Fruit fly (Drosophila melanogaster) whole organism, embryonic: ENCODE data around the gene CG32302.

Experiments used
- ATbp ChIP-seq: fragments of 200-800 bp; sonication (Bioruptor generic); optimal IDR thresholded peaks from 2 replicates; lab custom pipeline; 2017; ENCODE audit warnings: missing biosample characterization, mild to moderate bottlenecking, missing genetic modification characterization, missing genetic modification reagents
- Adf1 ChIP-seq: fragments of 200-800 bp; sonication (Bioruptor generic); IDR thresholded peaks from 2 replicates; pipeline ENCODE4 v1.3.6; 2022; ENCODE audit warnings: missing biosample characterization, missing genetic modification characterization
- Atf6 ChIP-seq: fragments of 200-800 bp; sonication (Bioruptor generic); IDR thresholded peaks from 2 replicates; pipeline ENCODE4 v1.3.6; 2022; ENCODE audit warnings: missing biosample characterization, missing genetic modification characterization
- Bgb ChIP-seq: fragments of 200-800 bp; sonication (Bioruptor generic); IDR thresholded peaks from 2 replicates; pipeline ENCODE4 v1.3.6; 2022; ENCODE audit warnings: missing biosample characterization, missing genetic modification characterization; ENCODE audit not compliant: partially characterized antibody
- CG11093 ChIP-seq: fragments of 200-800 bp; sonication (Bioruptor generic); IDR thresholded peaks from 3 replicates; pipeline ENCODE4 v1.3.6; 2022; ENCODE audit warnings: missing biosample characterization, missing genetic modification characterization
- CG12071 ChIP-seq: fragments of 200-800 bp; sonication (Bioruptor generic); optimal IDR thresholded peaks from 3 replicates; lab custom pipeline; 2018; ENCODE audit warnings: missing biosample characterization, mild to moderate bottlenecking, missing genetic modification characterization
- CG12391 ChIP-seq: fragments of 200-800 bp; sonication (Bioruptor generic); optimal IDR thresholded peaks from 3 replicates; lab custom pipeline; 2018; ENCODE audit warnings: missing biosample characterization, mild to moderate bottlenecking, missing genetic modification characterization, moderate library complexity
- CG13123 ChIP-seq: fragments of 200-800 bp; sonication (Bioruptor generic); optimal IDR thresholded peaks from 2 replicates; lab custom pipeline; 2016; ENCODE audit warnings: missing biosample characterization, missing genetic modification characterization
- CG15269 ChIP-seq: fragments of 200-800 bp; sonication (Bioruptor generic); optimal IDR thresholded peaks from 2 replicates; lab custom pipeline; 2018; ENCODE audit warnings: missing biosample characterization, mild to moderate bottlenecking, missing genetic modification characterization, moderate library complexity
- CG1603 ChIP-seq: fragments of 200-800 bp; sonication (Bioruptor generic); optimal IDR thresholded peaks from 2 replicates; lab custom pipeline; 2019; ENCODE audit warnings: missing biosample characterization, mild to moderate bottlenecking, missing genetic modification characterization, moderate library complexity
- CG17186 ChIP-seq: fragments of 200-800 bp; sonication (Bioruptor generic); optimal IDR thresholded peaks from 3 replicates; lab custom pipeline; 2017; ENCODE audit warnings: missing biosample characterization, missing genetic modification reagents, missing genetic modification characterization
- CG1832 ChIP-seq: fragments of 200-800 bp; sonication (Bioruptor generic); optimal IDR thresholded peaks from 2 replicates; lab custom pipeline; 2017; ENCODE audit warnings: missing biosample characterization, mild to moderate bottlenecking, missing genetic modification characterization, inconsistent platforms
- CG2120 ChIP-seq: fragments of 200-800 bp; sonication (Bioruptor generic); optimal IDR thresholded peaks from 3 replicates; lab custom pipeline; 2016; ENCODE audit warnings: missing biosample characterization, missing genetic modification characterization
- CG34376 ChIP-seq: fragments of 200-800 bp; sonication (Bioruptor generic); optimal IDR thresholded peaks from 2 replicates; lab custom pipeline; 2018; ENCODE audit warnings: missing biosample characterization, mild to moderate bottlenecking, missing genetic modification characterization
- CG5180 ChIP-seq: fragments of 200-800 bp; sonication (Bioruptor generic); optimal IDR thresholded peaks from 3 replicates; lab custom pipeline; 2017; ENCODE audit warnings: missing biosample characterization, missing genetic modification characterization, mild to moderate bottlenecking, moderate library complexity, missing genetic modification reagents
- CG6689 ChIP-seq: fragments of 200-800 bp; sonication (Bioruptor generic); IDR thresholded peaks from 2 replicates; pipeline ENCODE4 v1.3.6; 2022; ENCODE audit warnings: missing biosample characterization, missing genetic modification characterization
- CG6765 ChIP-seq: fragments of 200-800 bp; sonication (Bioruptor generic); optimal IDR thresholded peaks from 3 replicates; lab custom pipeline; 2017; ENCODE audit warnings: missing biosample characterization, mild to moderate bottlenecking, missing genetic modification characterization
- CG6813 ChIP-seq: fragments of 200-800 bp; sonication (Bioruptor generic); optimal IDR thresholded peaks from 2 replicates; lab custom pipeline; 2017; ENCODE audit warnings: missing biosample characterization, missing genetic modification characterization, mild to moderate bottlenecking, moderate library complexity, missing genetic modification reagents
- CG7372 ChIP-seq: fragments of 200-800 bp; sonication (Bioruptor generic); IDR thresholded peaks from 2 replicates; pipeline ENCODE4 v1.3.6; 2022; ENCODE audit warnings: missing biosample characterization, missing genetic modification characterization
- CG7987 ChIP-seq: fragments of 200-800 bp; sonication (Bioruptor generic); optimal IDR thresholded peaks from 2 replicates; lab custom pipeline; 2018; ENCODE audit warnings: missing biosample characterization, mild to moderate bottlenecking, missing genetic modification characterization, moderate library complexity
- CG8388 ChIP-seq: fragments of 200-800 bp; sonication (Bioruptor generic); optimal IDR thresholded peaks from 2 replicates; lab custom pipeline; 2019; ENCODE audit warnings: missing biosample characterization, mild to moderate bottlenecking, missing genetic modification characterization, moderate library complexity
- CG8765 ChIP-seq: fragments of 200-800 bp; sonication (Bioruptor generic); IDR thresholded peaks from 2 replicates; pipeline ENCODE4 v1.3.6; 2022; ENCODE audit warnings: missing biosample characterization, missing genetic modification characterization
- CrebB ChIP-seq: fragments of 200-800 bp; sonication (Bioruptor generic); optimal IDR thresholded peaks from 3 replicates; lab custom pipeline; 2018; ENCODE audit warnings: missing biosample characterization, mild to moderate bottlenecking, missing genetic modification characterization
- Ets97D ChIP-seq: fragments of 200-800 bp; sonication (Bioruptor generic); optimal IDR thresholded peaks from 3 replicates; lab custom pipeline; 2016; ENCODE audit warnings: missing biosample characterization, missing genetic modification characterization
- HLH4C ChIP-seq: fragments of 200-800 bp; sonication (Bioruptor generic); IDR thresholded peaks from 3 replicates; pipeline ENCODE4 v1.3.6; 2022; ENCODE audit warnings: missing biosample characterization, missing genetic modification characterization; ENCODE audit not compliant: partially characterized antibody
- Hey ChIP-seq: fragments of 200-800 bp; sonication (Bioruptor generic); optimal IDR thresholded peaks from 3 replicates; lab custom pipeline; 2018; ENCODE audit warnings: missing biosample characterization, mild to moderate bottlenecking, missing genetic modification characterization
- NFAT ChIP-seq: fragments of 200-800 bp; sonication (Bioruptor generic); IDR thresholded peaks from 2 replicates; pipeline ENCODE4 v1.3.6; 2022; ENCODE audit warnings: missing biosample characterization, missing genetic modification characterization
- Nf-YC ChIP-seq: fragments of 200-800 bp; optimal IDR thresholded peaks from 3 replicates; lab custom pipeline; 2019; ENCODE audit warnings: missing biosample characterization, mild to moderate bottlenecking, missing genetic modification characterization, moderate library complexity
- Poxn ChIP-seq: fragments of 200-800 bp; sonication (Bioruptor generic); IDR thresholded peaks from 2 replicates; pipeline ENCODE4 v1.3.6; 2022; ENCODE audit warnings: missing biosample characterization, missing genetic modification characterization
- Scr ChIP-seq: fragments of 200-800 bp; sonication (Bioruptor generic); IDR thresholded peaks from 2 replicates; pipeline ENCODE4 v1.3.6; 2022; ENCODE audit warnings: missing biosample characterization, missing genetic modification characterization; ENCODE audit not compliant: partially characterized antibody
- Stat92E ChIP-seq, 3 experiments: fragments of >200 bp in 2 of 3; fragments of 200-800 bp in 1 of 3; sonication (Bioruptor generic) in 1 of 3; optimal IDR thresholded peaks; 2 replicates each; lab custom pipeline; 2017 to 2019; ENCODE audit warnings: missing biosample characterization in 3 of 3, missing genetic modification characterization in 3 of 3, mild to moderate bottlenecking in 1 of 3, moderate library complexity in 1 of 3
- Vsx1 ChIP-seq: fragments of 200-800 bp; sonication (Bioruptor generic); optimal IDR thresholded peaks from 2 replicates; lab custom pipeline; 2017; ENCODE audit warnings: missing biosample characterization, mild to moderate bottlenecking, missing genetic modification characterization, missing genetic modification reagents
- cato ChIP-seq: fragments of 200-800 bp; sonication (Bioruptor generic); optimal IDR thresholded peaks from 2 replicates; lab custom pipeline; 2016; ENCODE audit warnings: missing biosample characterization, missing genetic modification characterization, borderline replicate concordance
- chn ChIP-seq: fragments of 200-800 bp; sonication (Bioruptor generic); optimal IDR thresholded peaks from 2 replicates; lab custom pipeline; 2016; ENCODE audit warnings: missing biosample characterization, missing genetic modification characterization
- ci ChIP-seq: fragments of 200-800 bp; sonication (Bioruptor generic); IDR thresholded peaks from 3 replicates; pipeline ENCODE4 v1.3.6; 2022; ENCODE audit warnings: missing biosample characterization, missing genetic modification characterization
- corto ChIP-seq: fragments of 200-800 bp; sonication (Bioruptor generic); optimal IDR thresholded peaks from 2 replicates; lab custom pipeline; 2016; ENCODE audit warnings: missing biosample characterization, mild to moderate bottlenecking, missing genetic modification characterization, moderate library complexity
- crol ChIP-seq: fragments of 200-800 bp; sonication (Bioruptor generic); IDR thresholded peaks from 2 replicates; pipeline ENCODE4 v1.3.6; 2022; ENCODE audit warnings: missing biosample characterization, missing genetic modification characterization
- dati ChIP-seq: fragments of 200-800 bp; sonication (Bioruptor generic); IDR thresholded peaks from 2 replicates; pipeline ENCODE4 v1.3.6; 2022; ENCODE audit warnings: missing biosample characterization, missing genetic modification characterization
- exex ChIP-seq: fragments of 200-800 bp; sonication (Bioruptor generic); optimal IDR thresholded peaks from 4 replicates; lab custom pipeline; 2018; ENCODE audit warnings: missing biosample characterization, mild to moderate bottlenecking, missing genetic modification characterization, moderate library complexity
- hb ChIP-seq: fragments of 200-800 bp; sonication (Bioruptor generic); IDR thresholded peaks from 3 replicates; pipeline ENCODE4 v1.3.6; 2022; ENCODE audit warnings: missing biosample characterization, missing genetic modification characterization; ENCODE audit not compliant: partially characterized antibody
- lmd ChIP-seq: fragments of 200-800 bp; sonication (Bioruptor generic); IDR thresholded peaks from 2 replicates; pipeline ENCODE4 v1.3.6; 2022; ENCODE audit warnings: missing biosample characterization, missing genetic modification characterization
- nom ChIP-seq: fragments of 200-800 bp; sonication (Bioruptor generic); optimal IDR thresholded peaks from 2 replicates; lab custom pipeline; 2017; ENCODE audit warnings: missing biosample characterization, missing genetic modification characterization, mild to moderate bottlenecking, moderate library complexity, missing genetic modification reagents
- repo ChIP-seq: fragments of 200-800 bp; sonication (Bioruptor generic); optimal IDR thresholded peaks from 2 replicates; lab custom pipeline; 2016; ENCODE audit warnings: missing biosample characterization, missing genetic modification characterization
- sd ChIP-seq: fragments of 200-800 bp; sonication (Bioruptor generic); optimal IDR thresholded peaks from 3 replicates; lab custom pipeline; 2018; ENCODE audit warnings: missing biosample characterization, mild to moderate bottlenecking, missing genetic modification characterization, moderate library complexity
- sens ChIP-seq: fragments of 200-800 bp; sonication (Bioruptor generic); peaks from one replicate; lab custom pipeline; 2016; ENCODE audit warnings: missing biosample characterization, missing genetic modification characterization
- slp2 ChIP-seq: fragments of 200-800 bp; sonication (Bioruptor generic); optimal IDR thresholded peaks from 2 replicates; lab custom pipeline; 2016; ENCODE audit warnings: missing biosample characterization, missing genetic modification characterization
- sr ChIP-seq: fragments of 200-800 bp; sonication (Bioruptor generic); IDR thresholded peaks from 3 replicates; pipeline ENCODE4 v1.3.6; 2022; ENCODE audit warnings: missing biosample characterization, missing genetic modification characterization
- tap ChIP-seq: fragments of 200-800 bp; optimal IDR thresholded peaks from 3 replicates; lab custom pipeline; 2019; ENCODE audit warnings: missing biosample characterization, mild to moderate bottlenecking, missing genetic modification characterization, moderate library complexity
- ttk ChIP-seq: fragments of 200-800 bp; sonication (Bioruptor generic); IDR thresholded peaks from 2 replicates; pipeline ENCODE4 v2.1.2; 2022; ENCODE audit warnings: missing biosample characterization, missing genetic modification characterization

The CG32302 gene

DNA sequence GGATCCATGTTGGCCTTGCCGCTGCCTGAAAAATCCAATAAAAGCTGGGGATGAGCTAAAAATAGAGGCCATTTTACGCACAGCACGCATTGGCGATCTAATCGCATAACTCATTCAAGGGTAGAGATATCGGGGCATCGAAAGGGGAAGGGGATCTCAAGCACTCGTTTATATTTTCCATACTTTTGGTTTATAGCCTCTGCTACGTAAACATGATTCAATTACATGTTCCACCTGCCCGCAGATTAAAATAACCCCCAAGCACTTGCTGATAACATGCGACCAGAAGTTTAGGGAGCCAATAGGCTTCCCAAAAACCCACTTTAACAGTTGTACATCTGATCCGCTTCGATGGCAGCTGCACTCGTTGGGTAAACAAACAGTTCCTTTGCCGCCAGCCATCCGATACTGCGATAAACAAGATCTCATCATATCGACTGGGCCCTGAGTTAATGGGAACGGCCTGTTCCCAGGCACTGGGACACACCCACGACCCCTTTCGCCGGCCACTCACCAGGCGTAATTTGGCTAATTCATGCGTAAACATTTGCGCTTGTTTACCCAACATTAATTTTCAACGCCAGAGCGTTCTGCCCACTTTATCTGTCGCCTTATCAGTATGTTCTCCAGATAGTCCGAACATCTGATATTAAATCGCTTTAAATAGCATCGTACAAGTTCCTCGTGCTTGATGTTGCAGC is 14.5 kb upstream of the CG32302 start (continued):
- TF ChIP-seq CG34376 (GFP tag; lab: Kevin White, UChicago): peak; percentile 27
- no peak for TF ChIP-seq CG8765
- TF ChIP-seq CG6689: no peak
- TF ChIP-seq ATbp (GFP tag; lab: Kevin White, UChicago): peak; percentile 31
- no peak for TF ChIP-seq cato (GFP tag; lab: Kevin White, UChicago)
- no peak for TF ChIP-seq NFAT (GFP tag; lab: Robert Waterston, UW)
- TF ChIP-seq Atf6 (GFP tag; lab: Robert Waterston, UW): no peak
- TF ChIP-seq Adf1 (GFP tag; lab: Robert Waterston, UW): 0 out of 2 replicates have a peak, but pooled peaks have one; percentile 6
- no peak for TF ChIP-seq Stat92E (GFP tag; optimal IDR thresholded peaks at IDR 0.05; lab: Kevin White, UChicago)
- peak; percentile 11 for TF ChIP-seq Hey (tag; lab: Kevin White, UChicago)
- TF ChIP-seq CG8388: no peak
- no peak for TF ChIP-seq crol (GFP tag; lab: Robert Waterston, UW)
- no peak for TF ChIP-seq HLH4C (GFP tag; lab: Robert Waterston, UW)
- TF ChIP-seq corto (GFP tag; lab: Kevin White, UChicago): no peak
- peak; percentile 50 for TF ChIP-seq CG12071
- no peak for TF ChIP-seq tap (tag; lab: Kevin White, UChicago)
- TF ChIP-seq CG1603: no peak
- TF ChIP-seq CG12391 (tag; lab: Kevin White, UChicago): no peak
- TF ChIP-seq dati (GFP tag; lab: Robert Waterston, UW): no peak
- TF ChIP-seq CG5180 (GFP tag; lab: Kevin White, UChicago): no peak
- TF ChIP-seq CrebB: peak; percentile 12
- no peak for TF ChIP-seq CG13123 (GFP tag; lab: Kevin White, UChicago)
- TF ChIP-seq repo (GFP tag; lab: Kevin White, UChicago): no peak
- no peak for TF ChIP-seq nom (GFP tag; lab: Kevin White, UChicago)
- peak; percentile 25; the same call in 1 of the 3 replicates for TF ChIP-seq ci
- peak; percentile 53 for TF ChIP-seq CG6765 (GFP tag; lab: Kevin White, UChicago)
- no peak for TF ChIP-seq CG11093 (GFP tag; lab: Robert Waterston, UW)
- peak; percentile 29 for TF ChIP-seq CG7987 (GFP tag; lab: Kevin White, UChicago)
- TF ChIP-seq Scr (GFP tag; lab: Robert Waterston, UW): no peak
- peak; percentile 1 for TF ChIP-seq Nf-YC (tag; lab: Kevin White, UChicago)
- no peak for TF ChIP-seq CG7372 (GFP tag; lab: Robert Waterston, UW)
- no peak for TF ChIP-seq Poxn (GFP tag; lab: Robert Waterston, UW)
- no peak for TF ChIP-seq Ets97D
- TF ChIP-seq CG2120: no peak
- TF ChIP-seq CG6813 (GFP tag; lab: Kevin White, UChicago): peak; percentile 11
- TF ChIP-seq lmd: 0 out of 2 replicates have a peak, but pooled peaks have one; percentile 7
- no peak for TF ChIP-seq CG1832 (GFP tag; lab: Kevin White, UChicago)
- TF ChIP-seq slp2 (GFP tag; lab: Kevin White, UChicago): no peak
- TF ChIP-seq sr: no peak
- no peak for TF ChIP-seq CG15269
- TF ChIP-seq sd (tag; lab: Kevin White, UChicago): peak; percentile 86
- TF ChIP-seq Bgb (GFP tag; lab: Robert Waterston, UW): no peak
- peak; percentile 61 for TF ChIP-seq exex (tag; lab: Kevin White, UChicago)
- TF ChIP-seq sens (GFP tag; lab: Kevin White, UChicago): no peak
- TF ChIP-seq chn (GFP tag; lab: Kevin White, UChicago): no peak
- no peak for TF ChIP-seq ttk
- TF ChIP-seq CG17186: no peak
- no peak for TF ChIP-seq hb (GFP tag; lab: Robert Waterston, UW)
- TF ChIP-seq Vsx1 (GFP tag; lab: Kevin White, UChicago): peak; percentile 41
